Fruit fly (Drosophila melanogaster): ENCODE measurements around the gene CAH16.

Gene CAH16

dm6 chr3R:31248245-31248644 lies 11.8 kb upstream of the CAH16 start:
- TF ChIP-seq Dll (optimal IDR thresholded peaks at IDR 0.05) = no peak
- TF ChIP-seq CG8478 (optimal IDR thresholded peaks at IDR 0.05) = no peak
- TF ChIP-seq usp (GFP tag; optimal IDR thresholded peaks at IDR 0.05) = no peak
- no peak for TF ChIP-seq psq (optimal IDR thresholded peaks at IDR 0.05)
- TF ChIP-seq pan (optimal IDR thresholded peaks at IDR 0.05) = no peak
- TF ChIP-seq EcR (GFP tag; optimal IDR thresholded peaks at IDR 0.05) = no peak

- TF ChIP-seq CG8478 (optimal IDR thresholded peaks at IDR 0.05) (no peak), Dll (optimal IDR thresholded peaks at IDR 0.05) (no peak), EcR (GFP tag; optimal IDR thresholded peaks at IDR 0.05) (no peak), psq (optimal IDR thresholded peaks at IDR 0.05) (no peak), usp (GFP tag; optimal IDR thresholded peaks at IDR 0.05) (no peak)
Observed at dm6 chr3R:31250426-31251034, 9.5 kb upstream of the CAH16 start.

- TF ChIP-seq Dll (optimal IDR thresholded peaks at IDR 0.05) (no peak), EcR (GFP tag; optimal IDR thresholded peaks at IDR 0.05) (peak in 1 of 2 experiments; percentile 18), psq (optimal IDR thresholded peaks at IDR 0.05) (no peak), pan (optimal IDR thresholded peaks at IDR 0.05) (no peak), CG8478 (optimal IDR thresholded peaks at IDR 0.05) (no peak), usp (GFP tag; optimal IDR thresholded peaks at IDR 0.05) (no peak)
Observed at dm6 chr3R:31251130-31251770, 8.8 kb upstream of the CAH16 start.

- no peak for TF ChIP-seq Dll (optimal IDR thresholded peaks at IDR 0.05)
- TF ChIP-seq pan (optimal IDR thresholded peaks at IDR 0.05) = no peak
- no peak for TF ChIP-seq CG8478 (optimal IDR thresholded peaks at IDR 0.05)
- TF ChIP-seq EcR (GFP tag; optimal IDR thresholded peaks at IDR 0.05) = no peak
- TF ChIP-seq usp (GFP tag; optimal IDR thresholded peaks at IDR 0.05) = no peak
- no peak for TF ChIP-seq psq (optimal IDR thresholded peaks at IDR 0.05)
Observed at dm6 chr3R:31252093-31252962, 7.7 kb upstream of the CAH16 start, which contains the start of the genes qless and mRpL32. Gene qless (minus strand): TSS chr3R:31252608. Gene mRpL32 (plus strand): TSS chr3R:31252872.

dm6 chr3R:31254808-31255207 lies 5.2 kb upstream of the CAH16 start, which contains the start of the genes CG1750 and spn-F:
Gene CG1750 (minus strand): TSS chr3R:31254900.
Gene spn-F (plus strand): TSS chr3R:31255127.
- TF ChIP-seq EcR (GFP tag; optimal IDR thresholded peaks at IDR 0.05) = no peak
- no peak for TF ChIP-seq pan (optimal IDR thresholded peaks at IDR 0.05)
- no peak for TF ChIP-seq usp (GFP tag; optimal IDR thresholded peaks at IDR 0.05)
- TF ChIP-seq Dll (optimal IDR thresholded peaks at IDR 0.05) = no peak
- no peak for TF ChIP-seq CG8478 (optimal IDR thresholded peaks at IDR 0.05)
- no peak for TF ChIP-seq psq (optimal IDR thresholded peaks at IDR 0.05)

- TF ChIP-seq EcR (GFP tag; optimal IDR thresholded peaks at IDR 0.05) = no peak
- TF ChIP-seq pan (optimal IDR thresholded peaks at IDR 0.05) = no peak
- no peak for TF ChIP-seq psq (optimal IDR thresholded peaks at IDR 0.05)
- no peak for TF ChIP-seq CG8478 (optimal IDR thresholded peaks at IDR 0.05)
Observed at dm6 chr3R:31257299-31257698, 2.7 kb upstream of the CAH16 start, which contains the start of gene CAH6. Gene CAH6 (plus strand): TSS chr3R:31257599.

dm6 chr3R:31262298-31262697 lies 2.3 kb downstream of the CAH16 start, which contains the start of gene CAH5:
Gene CAH5 (plus strand): TSS chr3R:31262598.
- TF ChIP-seq CG8478 (optimal IDR thresholded peaks at IDR 0.05) (no peak), EcR (GFP tag; optimal IDR thresholded peaks at IDR 0.05) (no peak), Dll (optimal IDR thresholded peaks at IDR 0.05) (no peak)

- TF ChIP-seq CG8478 (optimal IDR thresholded peaks at IDR 0.05) = no peak
- no peak for TF ChIP-seq psq (optimal IDR thresholded peaks at IDR 0.05)
- no peak for TF ChIP-seq pan (optimal IDR thresholded peaks at IDR 0.05)
- TF ChIP-seq Dll (optimal IDR thresholded peaks at IDR 0.05) = no peak
- TF ChIP-seq usp (GFP tag; optimal IDR thresholded peaks at IDR 0.05) = no peak
- TF ChIP-seq EcR (GFP tag; optimal IDR thresholded peaks at IDR 0.05) = no peak
Observed at dm6 chr3R:31263934-31264333, 3.9 kb downstream of the CAH16 start.

- no peak for TF ChIP-seq CG8478 (optimal IDR thresholded peaks at IDR 0.05)
Observed at dm6 chr3R:31265430-31265829, 5.4 kb downstream of the CAH16 start, which contains the start of gene ppk24. Gene ppk24 (plus strand): TSS chr3R:31265730.

dm6 chr3R:31270783-31271427 lies 10.9 kb downstream of the CAH16 start:
- TF ChIP-seq EcR (GFP tag; optimal IDR thresholded peaks at IDR 0.05) (no peak), Dll (optimal IDR thresholded peaks at IDR 0.05) (no peak)

dm6 chr3R:31285791-31286190 lies 25.7 kb downstream of the CAH16 start:
- no peak for TF ChIP-seq EcR (GFP tag; optimal IDR thresholded peaks at IDR 0.05)
- TF ChIP-seq pan (optimal IDR thresholded peaks at IDR 0.05) = no peak
- no peak for TF ChIP-seq psq (optimal IDR thresholded peaks at IDR 0.05)
- TF ChIP-seq CG8478 (optimal IDR thresholded peaks at IDR 0.05) = no peak
- no peak for TF ChIP-seq Dll (optimal IDR thresholded peaks at IDR 0.05)
- no peak for TF ChIP-seq usp (GFP tag; optimal IDR thresholded peaks at IDR 0.05)

dm6 chr3R:31287522-31287921 lies 27.5 kb downstream of the CAH16 start:
- no peak for TF ChIP-seq usp (GFP tag; optimal IDR thresholded peaks at IDR 0.05)
- TF ChIP-seq Dll (optimal IDR thresholded peaks at IDR 0.05) = no peak
- TF ChIP-seq psq (optimal IDR thresholded peaks at IDR 0.05) = no peak
- TF ChIP-seq pan (optimal IDR thresholded peaks at IDR 0.05) = no peak
- no peak for TF ChIP-seq CG8478 (optimal IDR thresholded peaks at IDR 0.05)
- TF ChIP-seq EcR (GFP tag; optimal IDR thresholded peaks at IDR 0.05) = no peak
